Fruit fly (Drosophila melanogaster): Measurements from ENCODE around the gene CG6813.

DNA sequence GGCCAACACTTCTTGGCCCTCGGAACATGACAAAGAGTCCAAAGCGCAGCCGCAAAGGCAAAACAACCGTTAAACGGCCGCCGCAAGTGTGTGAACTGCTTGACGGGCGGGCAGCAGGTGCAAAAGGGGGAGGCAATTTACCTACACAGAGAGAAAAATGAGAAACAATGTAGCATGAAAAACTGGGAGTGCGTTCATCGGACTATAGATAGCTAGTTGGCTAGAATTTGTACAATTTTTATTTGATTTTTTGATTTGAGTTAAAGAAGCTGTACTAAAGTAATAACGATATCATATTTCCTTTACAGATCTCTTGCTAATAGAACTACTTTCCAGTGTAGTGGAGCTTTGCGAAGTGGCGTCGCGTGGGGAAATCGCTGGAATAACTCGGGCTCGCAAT lies 30.9 kb downstream of the CG6813 start:
- no peak for TF ChIP-seq tj (GFP tag; optimal IDR thresholded peaks at IDR 0.05)
- TF ChIP-seq pad (GFP tag; optimal IDR thresholded peaks at IDR 0.05) = no peak
- TF ChIP-seq Crg-1 (GFP tag; optimal IDR thresholded peaks at IDR 0.05) = no peak
- TF ChIP-seq Hr96 (GFP tag; optimal IDR thresholded peaks at IDR 0.05) = no peak
- TF ChIP-seq CG33017 (tag; optimal IDR thresholded peaks at IDR 0.05) = no peak

All from whole organism, adult.